Worm (Caenorhabditis elegans): Measurements from ENCODE around the gene F21H7.12.

- TF ChIP-seq hnd-1 (tag; optimal IDR thresholded peaks at IDR 0.05), result no peak
- TF ChIP-seq flt-1 (GFP tag; IDR thresholded peaks at IDR 0.05), result no peak
- no peak for TF ChIP-seq aly-1 (tag; optimal IDR thresholded peaks at IDR 0.05)
- no peak for TF ChIP-seq ama-1 (optimal IDR thresholded peaks at IDR 0.05)
- no peak for TF ChIP-seq ceh-13 (GFP tag; optimal IDR thresholded peaks at IDR 0.05)
- no peak for TF ChIP-seq B0310.2 (tag; optimal IDR thresholded peaks at IDR 0.05)
- TF ChIP-seq scrt-1 (GFP tag; IDR thresholded peaks at IDR 0.05), result no peak
- no peak for TF ChIP-seq ceh-36 (tag; optimal IDR thresholded peaks at IDR 0.05)
- no peak for TF ChIP-seq ets-7 (tag; optimal IDR thresholded peaks at IDR 0.05)
Measured at ce11 chrV:16235647-16236046, 5.7 kb downstream of the F21H7.12 start, which contains the start of gene srh-98.

Data from whole organism, early embryonic.